Worm (Caenorhabditis elegans) whole organism, L2 larva: ENCODE data around the gene Y46G5A.7.

ENCODE experiments used
- C34F6.9 ChIP-seq: fragments of 150-350 bp; optimal IDR thresholded peaks from 2 replicates; lab custom pipeline; 2014; ENCODE audit warnings: missing biosample characterization, missing genetic modification characterization
- F13H6.1 ChIP-seq: sonication (generic microtip); optimal IDR thresholded peaks from 2 replicates; lab custom pipeline; 2016; ENCODE audit warnings: missing genetic modification characterization, missing compliant biosample characterization
- Y55F3AM.14 ChIP-seq: fragments of 200-800 bp; sonication (Bioruptor generic); optimal IDR thresholded peaks from 2 replicates; lab custom pipeline; 2018; ENCODE audit warnings: mild to moderate bottlenecking, missing genetic modification characterization, missing compliant biosample characterization
- ZK546.5 ChIP-seq: sonication (generic microtip); optimal IDR thresholded peaks from 2 replicates; lab custom pipeline; 2017; ENCODE audit warnings: missing biosample characterization, missing genetic modification characterization
- alr-1 ChIP-seq: fragments of 150-350 bp; optimal IDR thresholded peaks from 2 replicates; lab custom pipeline; 2014; ENCODE audit warnings: missing biosample characterization, missing genetic modification characterization
- aly-2 ChIP-seq: fragments of 150-350 bp; optimal IDR thresholded peaks from 2 replicates; lab custom pipeline; 2014; ENCODE audit warnings: missing biosample characterization, missing genetic modification characterization
- blmp-1 ChIP-seq: sonication (generic microtip); optimal IDR thresholded peaks from 2 replicates; lab custom pipeline; 2017; ENCODE audit warnings: missing genetic modification characterization, mild to moderate bottlenecking, missing compliant biosample characterization, antibody characterized with exemption, moderate library complexity; ENCODE audit not compliant: insufficient read depth
- ceh-16 ChIP-seq: fragments of 150-350 bp; optimal IDR thresholded peaks from 2 replicates; lab custom pipeline; 2014; ENCODE audit warnings: missing biosample characterization, missing genetic modification characterization
- ceh-82 ChIP-seq: fragments of 150-350 bp; optimal IDR thresholded peaks from 2 replicates; lab custom pipeline; 2014; ENCODE audit warnings: missing biosample characterization, missing genetic modification characterization
- crh-2 ChIP-seq: sonication (generic microtip); optimal IDR thresholded peaks from 2 replicates; lab custom pipeline; 2017; ENCODE audit warnings: missing biosample characterization, missing genetic modification characterization
- egl-27 ChIP-seq: sonication (generic microtip); optimal IDR thresholded peaks from 3 replicates; lab custom pipeline; 2017; ENCODE audit warnings: missing biosample characterization, missing genetic modification reagents, missing genetic modification characterization
- elt-1 ChIP-seq: fragments of 150-350 bp; optimal IDR thresholded peaks from 2 replicates; lab custom pipeline; 2014; ENCODE audit warnings: missing biosample characterization, missing genetic modification characterization
- lin-11 ChIP-seq: fragments of 150-350 bp; sonication (generic microtip); optimal IDR thresholded peaks from 2 replicates; lab custom pipeline; 2014; ENCODE audit warnings: missing biosample characterization, missing genetic modification characterization, inconsistent platforms, mixed read lengths
- lin-39 ChIP-seq: fragments of 150-350 bp; optimal IDR thresholded peaks from 2 replicates; lab custom pipeline; 2014; ENCODE audit warnings: missing biosample characterization, missing genetic modification reagents, missing genetic modification characterization
- lsy-2 ChIP-seq, 2 experiments: fragments of 150-350 bp in 1 of 2; sonication (generic microtip) in 1 of 2; optimal IDR thresholded peaks; 2 replicates each; lab custom pipeline; 2014 to 2017; ENCODE audit warnings: missing biosample characterization in 2 of 2, missing genetic modification characterization in 2 of 2
- mab-5 ChIP-seq: fragments of 150-350 bp; optimal IDR thresholded peaks from 2 replicates; lab custom pipeline; 2014; ENCODE audit warnings: missing biosample characterization, missing genetic modification characterization
- mdl-1 ChIP-seq, 2 experiments: fragments of 150-350 bp in 1 of 2; sonication (generic microtip) in 1 of 2; optimal IDR thresholded peaks; 2 replicates each; lab custom pipeline; 2017; ENCODE audit warnings: missing biosample characterization in 2 of 2, missing genetic modification characterization in 2 of 2
- nhr-10 ChIP-seq: sonication (generic microtip); optimal IDR thresholded peaks from 2 replicates; lab custom pipeline; 2017; ENCODE audit warnings: missing biosample characterization, missing genetic modification characterization
- nhr-11 ChIP-seq: fragments of 150-350 bp; optimal IDR thresholded peaks from 2 replicates; lab custom pipeline; 2014; ENCODE audit warnings: missing biosample characterization, missing genetic modification characterization
- nhr-129 ChIP-seq: fragments of 150-350 bp; optimal IDR thresholded peaks from 2 replicates; lab custom pipeline; 2014; ENCODE audit warnings: missing biosample characterization, missing genetic modification characterization
- nhr-21 ChIP-seq: fragments of 150-350 bp; optimal IDR thresholded peaks from 2 replicates; lab custom pipeline; 2014; ENCODE audit warnings: missing biosample characterization, missing genetic modification characterization
- nhr-237 ChIP-seq: fragments of 150-350 bp; optimal IDR thresholded peaks from 2 replicates; lab custom pipeline; 2014; ENCODE audit warnings: missing biosample characterization, missing genetic modification characterization
- nhr-25 ChIP-seq: fragments of 150-350 bp; sonication (generic microtip); optimal IDR thresholded peaks from 3 replicates; lab custom pipeline; 2014; ENCODE audit warnings: missing biosample characterization, missing genetic modification characterization
- peb-1 ChIP-seq: fragments of 150-350 bp; optimal IDR thresholded peaks from 2 replicates; lab custom pipeline; 2014; ENCODE audit warnings: missing biosample characterization, missing genetic modification characterization
- sem-4 ChIP-seq: fragments of 150-350 bp; optimal IDR thresholded peaks from 2 replicates; lab custom pipeline; 2014; ENCODE audit warnings: missing biosample characterization, missing genetic modification reagents, missing genetic modification characterization
- sma-3 ChIP-seq: sonication (generic microtip); optimal IDR thresholded peaks from 2 replicates; lab custom pipeline; 2016; ENCODE audit warnings: missing genetic modification reagents, missing genetic modification characterization, missing compliant biosample characterization
- sma-9 ChIP-seq, 2 experiments: fragments of 150-350 bp in 1 of 2; sonication (generic microtip) in 1 of 2; optimal IDR thresholded peaks; 2 replicates each; lab custom pipeline; 2014 to 2016; ENCODE audit warnings: missing genetic modification characterization in 2 of 2, mild to moderate bottlenecking in 1 of 2, missing biosample characterization in 1 of 2, missing compliant biosample characterization in 1 of 2, missing genetic modification reagents in 1 of 2, moderate library complexity in 1 of 2
- unc-39 ChIP-seq: fragments of 150-350 bp; optimal IDR thresholded peaks from 2 replicates; lab custom pipeline; 2014; ENCODE audit warnings: missing biosample characterization, missing genetic modification characterization
- unc-55 ChIP-seq: fragments of 150-350 bp; sonication (generic microtip); optimal IDR thresholded peaks from 3 replicates; lab custom pipeline; 2014; ENCODE audit warnings: missing biosample characterization, missing genetic modification reagents, missing genetic modification characterization
- unc-62 ChIP-seq: fragments of 150-350 bp; optimal IDR thresholded peaks from 2 replicates; lab custom pipeline; 2014; ENCODE audit warnings: missing biosample characterization, missing genetic modification reagents, missing genetic modification characterization
- ztf-1 ChIP-seq: fragments of 200-800 bp; sonication (Bioruptor generic); conservative IDR thresholded peaks from 2 replicates; pipeline ENCODE4 v1.3.6; 2022; ENCODE audit warnings: missing genetic modification characterization, missing compliant biosample characterization
- ztf-11 ChIP-seq: sonication (generic microtip); optimal IDR thresholded peaks from 2 replicates; lab custom pipeline; 2017; ENCODE audit warnings: missing biosample characterization, missing genetic modification characterization
- ztf-4 ChIP-seq: fragments of 150-350 bp; optimal IDR thresholded peaks from 2 replicates; lab custom pipeline; 2014; ENCODE audit warnings: missing biosample characterization, missing genetic modification characterization

The Y46G5A.7 gene

ce11 chrII:12756180-12756579 is at the start of gene Y46G5A.7, which contains the start of gene Y46G5A.8:
Y46G5A.7 (minus strand) TSS chrII:12756332.
Y46G5A.8 (plus strand) TSS chrII:12756338.
- no peak for TF ChIP-seq nhr-21 (tag; lab: Kevin White, UChicago)
- TF ChIP-seq nhr-10: no peak
- TF ChIP-seq lin-11 (tag; lab: Kevin White, UChicago): no peak
- TF ChIP-seq egl-27 (tag; lab: Kevin White, UChicago): no peak
- no peak for TF ChIP-seq Y55F3AM.14 (GFP tag; lab: Kevin White, UChicago)
- no peak for TF ChIP-seq blmp-1
- no peak for TF ChIP-seq unc-62 (GFP tag; lab: Kevin White, UChicago)
- TF ChIP-seq ceh-82: no peak
- no peak for TF ChIP-seq sem-4 (tag; lab: Kevin White, UChicago)
- no peak for TF ChIP-seq ztf-1 (GFP tag; lab: Robert Waterston, UW)
- no peak for TF ChIP-seq elt-1 (tag; lab: Kevin White, UChicago)
- no peak for TF ChIP-seq sma-3 (GFP tag; lab: Kevin White, UChicago)
- TF ChIP-seq aly-2: no peak
- TF ChIP-seq unc-39 (tag; lab: Kevin White, UChicago): no peak
- TF ChIP-seq unc-55 (GFP tag; lab: Kevin White, UChicago): no peak
- TF ChIP-seq ztf-11 (tag; lab: Kevin White, UChicago): no peak
- TF ChIP-seq, all 48 proteins: peak for 0

- TF ChIP-seq ZK546.5 (tag; lab: Kevin White, UChicago) (no peak), ztf-1 (GFP tag; lab: Robert Waterston, UW) (no peak), ztf-11 (tag; lab: Kevin White, UChicago) (no peak), ceh-16 (no peak), lsy-2 (tag; optimal IDR thresholded peaks at IDR 0.05; lab: Kevin White, UChicago) (no peak), lin-39 (no peak)
Measured at ce11 chrII:12805161-12805560, 49.0 kb upstream of the Y46G5A.7 start, which contains the start of the genes Y46G5A.18 and Y46G5A.47. Y46G5A.18 (minus strand) TSS chrII:12805261. Y46G5A.47 (minus strand) TSS chrII:12805306.

ce11 chrII:12799927-12800522 is 43.9 kb upstream of the Y46G5A.7 start:
- peak; percentile 56 for TF ChIP-seq blmp-1
- TF ChIP-seq mdl-1 (tag; optimal IDR thresholded peaks at IDR 0.05; lab: Kevin White, UChicago): peak in 1 of 2 experiments; percentile 54
- TF ChIP-seq sma-3 (GFP tag; lab: Kevin White, UChicago): peak; percentile 23
- peak; percentile 1 for TF ChIP-seq C34F6.9
- TF ChIP-seq nhr-11 (tag; lab: Kevin White, UChicago): peak; percentile 66
- TF ChIP-seq F13H6.1 (tag; lab: Kevin White, UChicago): peak; percentile 31
- peak; percentile 66 for TF ChIP-seq crh-2 (tag; lab: Kevin White, UChicago)
- TF ChIP-seq mab-5 (tag; lab: Kevin White, UChicago): no peak
- peak; percentile 8 for TF ChIP-seq ztf-4 (tag; lab: Kevin White, UChicago)
- peak; percentile 63 for TF ChIP-seq nhr-21 (tag; lab: Kevin White, UChicago)
- no peak for TF ChIP-seq lin-39
- TF ChIP-seq nhr-25 (tag; lab: Kevin White, UChicago): peak; percentile 59
- peak; percentile 85 for TF ChIP-seq sma-9 (GFP tag; optimal IDR thresholded peaks at IDR 0.05; lab: Kevin White, UChicago)
- TF ChIP-seq sma-9 (tag; optimal IDR thresholded peaks at IDR 0.05; lab: Kevin White, UChicago): no peak
- no peak for TF ChIP-seq nhr-129 (tag; lab: Kevin White, UChicago)
- peak; percentile 73 to 89 for TF ChIP-seq lsy-2 (tag; optimal IDR thresholded peaks at IDR 0.05; lab: Kevin White, UChicago)

- TF ChIP-seq aly-2 (no peak), egl-27 (tag; lab: Kevin White, UChicago) (no peak), mab-5 (tag; lab: Kevin White, UChicago) (no peak), nhr-237 (no peak), alr-1 (tag; lab: Kevin White, UChicago) (no peak), peb-1 (tag; lab: Kevin White, UChicago) (no peak), lin-11 (tag; lab: Kevin White, UChicago) (no peak), blmp-1 (no peak), sma-3 (GFP tag; lab: Kevin White, UChicago) (no peak)
Measured at ce11 chrII:12799364-12799763, 43.2 kb upstream of the Y46G5A.7 start.
